Worm (Caenorhabditis elegans): ENCODE data around the gene spe-36.
A peak's percentile ranks its signal among the peaks of the same experiment; 100 is the strongest.

Gene spe-36

ce11 chrIV:11592165-11592564, at the start of gene spe-36:
spe-36 (minus strand) TSS chrIV:11592265.
- TF ChIP-seq lsy-2 (tag; optimal IDR thresholded peaks at IDR 0.05): no peak
- TF ChIP-seq mbf-1 (tag; optimal IDR thresholded peaks at IDR 0.05): no peak
- TF ChIP-seq peb-1 (tag; optimal IDR thresholded peaks at IDR 0.05): no peak
- TF ChIP-seq nhr-10 (tag; optimal IDR thresholded peaks at IDR 0.05): no peak

- TF ChIP-seq nhr-129 (tag; optimal IDR thresholded peaks at IDR 0.05): no peak
- TF ChIP-seq R02D3.7 (tag; optimal IDR thresholded peaks at IDR 0.05): no peak
- TF ChIP-seq Y55F3AM.14 (GFP tag; optimal IDR thresholded peaks at IDR 0.05): no peak
- TF ChIP-seq ceh-16 (tag; optimal IDR thresholded peaks at IDR 0.05): no peak
- no peak for TF ChIP-seq nhr-77 (tag; optimal IDR thresholded peaks at IDR 0.05)
- TF ChIP-seq lin-13 (GFP tag; optimal IDR thresholded peaks at IDR 0.05): no peak
- no peak for TF ChIP-seq nhr-21 (tag; optimal IDR thresholded peaks at IDR 0.05)
- no peak for TF ChIP-seq C34F6.9 (tag; optimal IDR thresholded peaks at IDR 0.05)
- TF ChIP-seq mab-5 (tag; optimal IDR thresholded peaks at IDR 0.05): no peak
- no peak for TF ChIP-seq lin-39 (tag; optimal IDR thresholded peaks at IDR 0.05)
- TF ChIP-seq lin-11 (tag; optimal IDR thresholded peaks at IDR 0.05): no peak
- no peak for TF ChIP-seq alr-1 (tag; optimal IDR thresholded peaks at IDR 0.05)
Observed at ce11 chrIV:11641802-11642201, 49.7 kb upstream of the spe-36 start, which contains the start of gene ZK809.1. ZK809.1 (plus strand) TSS chrIV:11642102.

DNA sequence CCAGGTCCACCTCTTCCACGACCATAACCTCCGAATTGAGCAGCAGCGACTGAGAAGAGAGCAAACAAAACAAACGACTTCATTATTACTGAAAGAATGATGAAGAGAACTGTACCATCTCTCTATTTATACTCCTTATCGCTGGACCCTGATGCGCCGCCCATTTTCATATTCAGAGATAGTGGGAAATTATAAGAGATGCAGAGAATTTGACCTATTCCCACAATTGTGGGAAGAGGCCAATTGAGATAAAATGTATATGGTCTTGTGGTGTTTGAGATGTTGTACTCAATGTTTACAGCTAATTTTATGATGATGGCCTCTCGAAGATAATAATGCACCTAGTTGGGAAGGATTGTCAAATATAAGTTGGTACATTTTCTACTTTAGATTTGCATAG, 48.9 kb upstream of the spe-36 start, which contains the start of gene ttr-50:
Gene ttr-50, minus strand, starts transcription at position 101 of the 400 bp plus-strand sequence.
- TF ChIP-seq gmeb-1 (tag; optimal IDR thresholded peaks at IDR 0.05) (no peak), mbf-1 (tag; optimal IDR thresholded peaks at IDR 0.05) (no peak), nhr-23 (tag; optimal IDR thresholded peaks at IDR 0.05) (no peak), nhr-6 (tag; optimal IDR thresholded peaks at IDR 0.05) (no peak), sma-9 (GFP tag; optimal IDR thresholded peaks at IDR 0.05) (no peak), sma-9 (tag; optimal IDR thresholded peaks at IDR 0.05) (no peak), ztf-11 (tag; optimal IDR thresholded peaks at IDR 0.05) (no peak), ama-1 (optimal IDR thresholded peaks at IDR 0.05) (no peak), nhr-12 (tag; optimal IDR thresholded peaks at IDR 0.05) (no peak), R02D3.7 (tag; optimal IDR thresholded peaks at IDR 0.05) (no peak), F13H6.1 (tag; optimal IDR thresholded peaks at IDR 0.05) (no peak), lsy-2 (tag; optimal IDR thresholded peaks at IDR 0.05) (no peak)

- TF ChIP-seq nhr-12 (tag; optimal IDR thresholded peaks at IDR 0.05) (no peak), peb-1 (tag; optimal IDR thresholded peaks at IDR 0.05) (no peak), zag-1 (tag; optimal IDR thresholded peaks at IDR 0.05) (no peak), egl-27 (tag; optimal IDR thresholded peaks at IDR 0.05) (no peak), unc-39 (tag; optimal IDR thresholded peaks at IDR 0.05) (no peak)
Observed at ce11 chrIV:11638016-11638415, 46.0 kb upstream of the spe-36 start, which contains the start of gene rbm-17. rbm-17 (plus strand) TSS chrIV:11638316.

DNA sequence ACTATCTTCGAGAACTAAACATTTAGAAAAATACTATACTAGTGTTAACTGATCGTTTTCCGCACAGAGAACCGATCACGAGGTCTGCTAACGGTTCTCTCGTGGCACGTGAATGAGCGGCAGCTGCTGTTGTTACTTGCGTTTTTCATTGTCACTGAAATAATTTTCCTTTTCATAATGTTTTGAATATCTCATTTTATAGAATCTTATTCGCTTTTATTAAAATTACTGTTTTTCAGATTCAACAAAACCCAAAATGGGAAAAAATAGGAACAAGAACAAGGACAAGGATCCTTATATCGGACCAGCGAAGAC, 44.3 kb upstream of the spe-36 start, which contains the start of gene F58B3.6:
Gene F58B3.6, plus strand, starts transcription at position 240 of the 315 bp plus-strand sequence.
- no peak for TF ChIP-seq lin-11 (tag; optimal IDR thresholded peaks at IDR 0.05)
- no peak for TF ChIP-seq nhr-10 (tag; optimal IDR thresholded peaks at IDR 0.05)
- no peak for TF ChIP-seq nhr-237 (tag; optimal IDR thresholded peaks at IDR 0.05)
- no peak for TF ChIP-seq fos-1 (tag; optimal IDR thresholded peaks at IDR 0.05)
- TF ChIP-seq unc-55 (GFP tag; optimal IDR thresholded peaks at IDR 0.05): no peak
- TF ChIP-seq F13H6.1 (tag; optimal IDR thresholded peaks at IDR 0.05): no peak
- peak; percentile 27 for TF ChIP-seq sma-9 (GFP tag; optimal IDR thresholded peaks at IDR 0.05)
- no peak for TF ChIP-seq sma-9 (tag; optimal IDR thresholded peaks at IDR 0.05)
- TF ChIP-seq R02D3.7 (tag; optimal IDR thresholded peaks at IDR 0.05): no peak
- no peak for TF ChIP-seq skn-1 (tag; optimal IDR thresholded peaks at IDR 0.05)
- TF ChIP-seq ceh-16 (tag; optimal IDR thresholded peaks at IDR 0.05): no peak
- TF ChIP-seq Y55F3AM.14 (GFP tag; optimal IDR thresholded peaks at IDR 0.05): no peak
- peak in 1 of 2 experiments; percentile 43 for TF ChIP-seq lsy-2 (tag; optimal IDR thresholded peaks at IDR 0.05)
- no peak for TF ChIP-seq sma-3 (GFP tag; optimal IDR thresholded peaks at IDR 0.05)
- TF ChIP-seq mab-5 (tag; optimal IDR thresholded peaks at IDR 0.05): no peak
- no peak for TF ChIP-seq lin-39 (tag; optimal IDR thresholded peaks at IDR 0.05)
- TF ChIP-seq nhr-77 (tag; optimal IDR thresholded peaks at IDR 0.05): no peak
- no peak for TF ChIP-seq sem-4 (tag; optimal IDR thresholded peaks at IDR 0.05)
- no peak for TF ChIP-seq alr-1 (tag; optimal IDR thresholded peaks at IDR 0.05)
- no peak for TF ChIP-seq peb-1 (tag; optimal IDR thresholded peaks at IDR 0.05)
- no peak for TF ChIP-seq nhr-12 (tag; optimal IDR thresholded peaks at IDR 0.05)
- no peak for TF ChIP-seq unc-39 (tag; optimal IDR thresholded peaks at IDR 0.05)
- TF ChIP-seq unc-62 (GFP tag; optimal IDR thresholded peaks at IDR 0.05): no peak
- no peak for TF ChIP-seq snpc-4 (tag; optimal IDR thresholded peaks at IDR 0.05)
- TF ChIP-seq elt-3 (tag; optimal IDR thresholded peaks at IDR 0.05): no peak
- peak; percentile 19 for TF ChIP-seq crh-2 (tag; optimal IDR thresholded peaks at IDR 0.05)
- no peak for TF ChIP-seq ztf-4 (tag; optimal IDR thresholded peaks at IDR 0.05)
- peak; percentile 10 for TF ChIP-seq C34F6.9 (tag; optimal IDR thresholded peaks at IDR 0.05)
- TF ChIP-seq nhr-23 (tag; optimal IDR thresholded peaks at IDR 0.05): no peak
- TF ChIP-seq ama-1 (optimal IDR thresholded peaks at IDR 0.05): no peak
- no peak for TF ChIP-seq mbf-1 (tag; optimal IDR thresholded peaks at IDR 0.05)
- TF ChIP-seq nhr-25 (tag; optimal IDR thresholded peaks at IDR 0.05): peak; percentile 3
- no peak for TF ChIP-seq ZK546.5 (tag; optimal IDR thresholded peaks at IDR 0.05)
- no peak for TF ChIP-seq ceh-82 (tag; optimal IDR thresholded peaks at IDR 0.05)
- TF ChIP-seq nhr-21 (tag; optimal IDR thresholded peaks at IDR 0.05): no peak
- TF ChIP-seq ztf-1 (GFP tag; conservative IDR thresholded peaks at IDR 0.05): no peak
- no peak for TF ChIP-seq aly-2 (tag; optimal IDR thresholded peaks at IDR 0.05)
- TF ChIP-seq nhr-129 (tag; optimal IDR thresholded peaks at IDR 0.05): peak; percentile 40
- TF ChIP-seq zag-1 (tag; optimal IDR thresholded peaks at IDR 0.05): no peak
- TF ChIP-seq lin-13 (GFP tag; optimal IDR thresholded peaks at IDR 0.05): no peak
